Worm (Caenorhabditis elegans) whole organism, L1 larva: ENCODE data around the gene AH9.1.

Experiments used
- ama-1 ChIP-seq: fragments of 150-350 bp; optimal IDR thresholded peaks from 2 replicates; lab custom pipeline; 2014
- egl-13 ChIP-seq: sonication (generic microtip); optimal IDR thresholded peaks from 2 replicates; lab custom pipeline; 2016; ENCODE audit warnings: missing genotype, missing genetic modification reagents, missing genetic modification characterization, missing compliant biosample characterization
- egl-27 ChIP-seq, 2 experiments: fragments of 150-350 bp in 1 of 2; sonication (generic microtip); optimal IDR thresholded peaks; 3 replicates each; lab custom pipeline; 2017 to 2018; ENCODE audit warnings: missing biosample characterization in 2 of 2, missing genetic modification characterization in 2 of 2, missing genetic modification reagents in 2 of 2
- isw-1 ChIP-seq: fragments of 200-800 bp; sonication (Bioruptor generic); IDR thresholded peaks from 2 replicates; pipeline ENCODE4 v1.3.6; 2022; ENCODE audit warnings: missing genetic modification characterization, missing compliant biosample characterization
- sptf-1 ChIP-seq: fragments of 150-350 bp; optimal IDR thresholded peaks from 2 replicates; lab custom pipeline; 2014; ENCODE audit warnings: missing biosample characterization, missing genetic modification characterization
- xbp-1 ChIP-seq: sonication (generic microtip); optimal IDR thresholded peaks from 2 replicates; lab custom pipeline; 2016; ENCODE audit warnings: missing genetic modification characterization, missing compliant biosample characterization
- zag-1 ChIP-seq: fragments of 150-350 bp; optimal IDR thresholded peaks from 2 replicates; lab custom pipeline; 2014; ENCODE audit warnings: missing biosample characterization, missing genetic modification characterization

ce11 chrX:2267956-2268355, 21.1 kb upstream of the AH9.1 start, which contains the start of gene AH9.6:
- TF ChIP-seq egl-13 (tag; lab: Kevin White, UChicago) (no peak), zag-1 (tag; lab: Kevin White, UChicago) (no peak), ama-1 (lab: Kevin White, UChicago) (no peak), egl-27 (tag; optimal IDR thresholded peaks at IDR 0.05; lab: Kevin White, UChicago) (no peak), xbp-1 (no peak), isw-1 (GFP tag; lab: Robert Waterston, UW) (no peak), sptf-1 (no peak)
